Worm (Caenorhabditis elegans): ENCODE measurements around the gene oac-50.

Gene oac-50

DNA sequence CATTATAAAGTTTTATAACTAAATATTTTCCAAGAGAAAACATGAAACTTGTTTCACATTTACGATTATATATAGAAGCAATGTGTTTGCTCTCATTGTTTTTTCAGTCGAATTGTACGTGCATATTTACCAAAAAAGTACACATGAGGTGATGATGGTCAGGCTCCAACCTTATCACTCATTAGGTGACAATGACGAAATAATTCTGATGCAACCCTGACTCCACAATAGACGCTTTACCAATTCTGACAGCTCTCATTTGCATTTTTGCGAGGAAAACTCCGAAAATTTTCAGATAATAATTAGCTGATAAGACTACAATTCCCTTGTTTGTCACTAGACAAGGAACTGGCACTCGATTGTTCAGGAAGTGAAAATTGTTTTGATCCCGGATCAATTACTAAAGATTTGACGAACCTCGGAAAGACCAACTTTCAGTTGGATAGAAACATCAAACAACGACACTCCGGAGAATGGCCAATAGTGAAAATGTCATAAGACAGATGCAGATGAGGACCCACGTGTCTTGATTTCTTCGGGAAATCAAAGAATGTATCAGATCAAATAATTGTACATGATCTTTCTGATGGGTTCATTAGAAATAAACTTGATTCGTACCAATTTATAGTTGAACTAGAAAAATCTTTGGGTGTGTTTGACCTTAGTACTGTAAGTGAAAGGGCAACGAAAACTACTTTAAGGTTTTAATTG is 5.6 kb upstream of the oac-50 start (continued):
- TF ChIP-seq dpl-1 (GFP tag; optimal IDR thresholded peaks at IDR 0.05) (no peak), unc-39 (tag; optimal IDR thresholded peaks at IDR 0.05) (no peak), fos-1 (tag; optimal IDR thresholded peaks at IDR 0.05) (no peak), skn-1 (tag; optimal IDR thresholded peaks at IDR 0.05) (no peak), F37D6.2 (tag; optimal IDR thresholded peaks at IDR 0.05) (no peak), T20F7.1 (GFP tag; optimal IDR thresholded peaks at IDR 0.05) (no peak), Y5F2A.4 (GFP tag; optimal IDR thresholded peaks at IDR 0.05) (no peak), ceh-32 (tag; optimal IDR thresholded peaks at IDR 0.05; ENCODE audit: poor library complexity) (no peak), lir-3 (tag; optimal IDR thresholded peaks at IDR 0.05) (no peak), ceh-62 (tag; optimal IDR thresholded peaks at IDR 0.05) (no peak), hlh-30 (tag; optimal IDR thresholded peaks at IDR 0.05; ENCODE audit: insufficient read depth) (peak; percentile 52), ceh-28 (tag; optimal IDR thresholded peaks at IDR 0.05) (no peak), zag-1 (tag; optimal IDR thresholded peaks at IDR 0.05) (no peak), ZK337.2 (GFP tag; IDR thresholded peaks at IDR 0.05) (no peak), rbr-2 (tag; optimal IDR thresholded peaks at IDR 0.05) (no peak), spr-3 (GFP tag; optimal IDR thresholded peaks at IDR 0.05) (no peak), nhr-41 (GFP tag; IDR thresholded peaks at IDR 0.05) (no peak), nhr-102 (tag; optimal IDR thresholded peaks at IDR 0.05) (peak; percentile 75), dmd-6 (GFP tag; IDR thresholded peaks at IDR 0.05) (peak; percentile 91), daf-12 (tag; optimal IDR thresholded peaks at IDR 0.05) (no peak), mdt-29 (GFP tag; IDR thresholded peaks at IDR 0.05) (0 out of 2 replicates have a peak, but pooled peaks have one; percentile 24), dmd-8 (GFP tag; IDR thresholded peaks at IDR 0.05) (no peak), tra-1 (GFP tag; IDR thresholded peaks at IDR 0.05) (peak; percentile 44; the same call in 1 of the 2 replicates), aly-2 (tag; optimal IDR thresholded peaks at IDR 0.05) (no peak), lin-39 (tag; optimal IDR thresholded peaks at IDR 0.05) (no peak), aha-1 (tag) (peak; percentile 89), madf-5 (GFP tag; IDR thresholded peaks at IDR 0.05) (no peak), unc-62 (GFP tag; optimal IDR thresholded peaks at IDR 0.05 in 1 of 2) (peak in 1 of 2 experiments; percentile 93), unc-62 (tag; optimal IDR thresholded peaks at IDR 0.05) (no peak), ceh-44 (GFP tag; IDR thresholded peaks at IDR 0.05) (no peak), ama-1 (optimal IDR thresholded peaks at IDR 0.05) (no peak), ztf-11 (tag; optimal IDR thresholded peaks at IDR 0.05) (no peak), hif-1 (tag; optimal IDR thresholded peaks at IDR 0.05) (peak; percentile 2 to 94), F10B5.3 (tag; optimal IDR thresholded peaks at IDR 0.05) (no peak), lin-13 (GFP tag; optimal IDR thresholded peaks at IDR 0.05) (no peak), mep-1 (tag; optimal IDR thresholded peaks at IDR 0.05) (no peak), mxl-2 (GFP tag; conservative IDR thresholded peaks at IDR 0.05) (no peak), nhr-25 (tag; optimal IDR thresholded peaks at IDR 0.05; ENCODE audit: borderline replicate concordance, insufficient read depth) (no peak), cey-2 (tag; optimal IDR thresholded peaks at IDR 0.05; ENCODE audit: borderline replicate concordance, insufficient read depth) (no peak), pqm-1 (tag; optimal IDR thresholded peaks at IDR 0.05) (peak; percentile 42), madf-9 (GFP tag; conservative IDR thresholded peaks at IDR 0.05) (no peak), daf-16 (GFP tag; optimal IDR thresholded peaks at IDR 0.05) (peak in 1 of 2 experiments; percentile 60), daf-16 (tag; optimal IDR thresholded peaks at IDR 0.05) (peak; percentile 93), nhr-11 (tag; optimal IDR thresholded peaks at IDR 0.05) (no peak), snpc-1.2 (GFP tag; IDR thresholded peaks at IDR 0.05) (no peak), snpc-4 (tag; optimal IDR thresholded peaks at IDR 0.05) (no peak), jun-1 (tag; optimal IDR thresholded peaks at IDR 0.05) (no peak), lin-15B (tag; optimal IDR thresholded peaks at IDR 0.05) (no peak), Y105C5A.15 (GFP tag; IDR thresholded peaks at IDR 0.05) (no peak), R02D3.7 (tag; optimal IDR thresholded peaks at IDR 0.05) (no peak), dve-1 (tag; optimal IDR thresholded peaks at IDR 0.05; ENCODE audit: insufficient read depth) (peak; percentile 74)
